Fruit fly (Drosophila melanogaster) whole organism, embryonic: ENCODE results near the gene abo.

ENCODE experiments used
- ATbp ChIP-seq: fragments of 200-800 bp; sonication (Bioruptor generic); optimal IDR thresholded peaks from 2 replicates; lab custom pipeline; 2017; ENCODE audit warnings: missing biosample characterization, mild to moderate bottlenecking, missing genetic modification characterization, missing genetic modification reagents
- Antp ChIP-seq: fragments of 200-800 bp; sonication (Bioruptor generic); optimal IDR thresholded peaks from 3 replicates; lab custom pipeline; 2016; ENCODE audit warnings: missing biosample characterization, missing genetic modification characterization
- CG10274 ChIP-seq: fragments of 200-800 bp; sonication (Bioruptor generic); optimal IDR thresholded peaks from 3 replicates; lab custom pipeline; 2017; ENCODE audit warnings: missing biosample characterization, mild to moderate bottlenecking, missing genetic modification characterization
- CG11504 ChIP-seq: fragments of 200-800 bp; sonication (Bioruptor generic); optimal IDR thresholded peaks from 3 replicates; lab custom pipeline; 2019; ENCODE audit warnings: missing biosample characterization, mild to moderate bottlenecking, missing genetic modification characterization, moderate library complexity
- CG11560 ChIP-seq: fragments of 200-800 bp; sonication (Bioruptor generic); IDR thresholded peaks from 3 replicates; pipeline ENCODE4 v1.3.6; 2022; ENCODE audit warnings: missing biosample characterization, missing genetic modification characterization
- CG12769 ChIP-seq: fragments of 200-800 bp; sonication (Bioruptor generic); optimal IDR thresholded peaks from 2 replicates; lab custom pipeline; 2019; ENCODE audit warnings: missing biosample characterization, mild to moderate bottlenecking, missing genetic modification characterization, moderate library complexity
- CG13123 ChIP-seq: fragments of 200-800 bp; sonication (Bioruptor generic); optimal IDR thresholded peaks from 2 replicates; lab custom pipeline; 2016; ENCODE audit warnings: missing biosample characterization, missing genetic modification characterization
- CG13424 ChIP-seq: fragments of 200-800 bp; sonication (Bioruptor generic); optimal IDR thresholded peaks from 2 replicates; lab custom pipeline; 2019; ENCODE audit warnings: missing biosample characterization, mild to moderate bottlenecking, missing genetic modification characterization, moderate library complexity
- CG15479 ChIP-seq: fragments of 200-800 bp; sonication (Bioruptor generic); optimal IDR thresholded peaks from 3 replicates; lab custom pipeline; 2019; ENCODE audit warnings: missing biosample characterization, mild to moderate bottlenecking, missing genetic modification characterization, moderate library complexity
- CG15601 ChIP-seq: fragments of 200-800 bp; sonication (Bioruptor generic); optimal IDR thresholded peaks from 3 replicates; lab custom pipeline; 2019; ENCODE audit warnings: missing biosample characterization, mild to moderate bottlenecking, missing genetic modification characterization, moderate library complexity
- CG17186 ChIP-seq: fragments of 200-800 bp; sonication (Bioruptor generic); optimal IDR thresholded peaks from 3 replicates; lab custom pipeline; 2017; ENCODE audit warnings: missing biosample characterization, missing genetic modification reagents, missing genetic modification characterization
- CG17612 ChIP-seq: fragments of 200-800 bp; sonication (Bioruptor generic); IDR thresholded peaks from 2 replicates; pipeline ENCODE4 v1.3.6; 2022; ENCODE audit warnings: missing biosample characterization, missing genetic modification characterization
- CG2678 ChIP-seq: fragments of 200-800 bp; sonication (Bioruptor generic); optimal IDR thresholded peaks from 3 replicates; lab custom pipeline; 2019; ENCODE audit warnings: missing biosample characterization, mild to moderate bottlenecking, missing genetic modification characterization, moderate library complexity
- CG2712 ChIP-seq: fragments of 200-800 bp; optimal IDR thresholded peaks from 3 replicates; lab custom pipeline; 2019; ENCODE audit warnings: missing biosample characterization, mild to moderate bottlenecking, missing genetic modification characterization, moderate library complexity
- CG30020 ChIP-seq: fragments of 200-800 bp; optimal IDR thresholded peaks from 2 replicates; lab custom pipeline; 2019; ENCODE audit warnings: missing biosample characterization, mild to moderate bottlenecking, missing genetic modification characterization, moderate library complexity
- CG31365 ChIP-seq: fragments of 200-800 bp; sonication (Bioruptor generic); optimal IDR thresholded peaks from 2 replicates; lab custom pipeline; 2018; ENCODE audit warnings: missing biosample characterization, mild to moderate bottlenecking, missing genetic modification characterization
- CG33557 ChIP-seq: fragments of 200-800 bp; sonication (Bioruptor generic); optimal IDR thresholded peaks from 2 replicates; lab custom pipeline; 2019; ENCODE audit warnings: missing biosample characterization, mild to moderate bottlenecking, missing genetic modification characterization, moderate library complexity
- CG8089 ChIP-seq: fragments of 200-800 bp; sonication (Bioruptor generic); optimal IDR thresholded peaks from 3 replicates; lab custom pipeline; 2016; ENCODE audit warnings: missing biosample characterization, missing genetic modification characterization
- CG8478 ChIP-seq: fragments of >200 bp; optimal IDR thresholded peaks from 2 replicates; lab custom pipeline; 2018
- Deaf1 ChIP-seq: fragments of 200-800 bp; optimal IDR thresholded peaks from 3 replicates; lab custom pipeline; 2019; ENCODE audit warnings: missing biosample characterization, mild to moderate bottlenecking, missing genetic modification characterization, moderate library complexity
- Dip3 ChIP-seq: fragments of 200-800 bp; sonication (Bioruptor generic); optimal IDR thresholded peaks from 3 replicates; lab custom pipeline; 2016; ENCODE audit warnings: missing biosample characterization, missing genetic modification characterization
- Dll ChIP-seq: fragments of 200-800 bp; sonication (Bioruptor generic); IDR thresholded peaks from 4 replicates; pipeline ENCODE4 v1.3.6; 2022; ENCODE audit warnings: missing biosample characterization, missing genetic modification characterization; ENCODE audit not compliant: partially characterized antibody
- Dref ChIP-seq: fragments of 200-800 bp; sonication (Bioruptor generic); IDR thresholded peaks from 2 replicates; pipeline ENCODE4 v1.3.6; 2022; ENCODE audit warnings: missing biosample characterization, missing genetic modification characterization
- Drgx ChIP-seq: fragments of 200-800 bp; sonication (Bioruptor generic); IDR thresholded peaks from 2 replicates; pipeline ENCODE4 v1.3.6; 2022; ENCODE audit warnings: missing biosample characterization, missing genetic modification characterization
- E2f2 ChIP-seq: fragments of 200-800 bp; sonication (Bioruptor generic); IDR thresholded peaks from 2 replicates; pipeline ENCODE4 v1.3.6; 2022; ENCODE audit warnings: missing biosample characterization, missing genetic modification characterization
- ERR ChIP-seq: fragments of 200-800 bp; sonication (Bioruptor generic); optimal IDR thresholded peaks from 2 replicates; lab custom pipeline; 2016; ENCODE audit warnings: missing biosample characterization, missing genetic modification characterization
- Elba2 ChIP-seq: fragments of 200-800 bp; sonication (Bioruptor generic); optimal IDR thresholded peaks from 3 replicates; lab custom pipeline; 2016; ENCODE audit warnings: missing biosample characterization, missing genetic modification characterization
- Hr39 ChIP-seq: fragments of >200 bp; optimal IDR thresholded peaks from 2 replicates; lab custom pipeline; 2017
- Nf-YB ChIP-seq: fragments of 200-800 bp; sonication (Bioruptor generic); optimal IDR thresholded peaks from 3 replicates; lab custom pipeline; 2019; ENCODE audit warnings: missing biosample characterization, mild to moderate bottlenecking, missing genetic modification characterization, moderate library complexity
- PHDP ChIP-seq: fragments of 200-800 bp; sonication (Bioruptor generic); optimal IDR thresholded peaks from 3 replicates; lab custom pipeline; 2018; ENCODE audit warnings: missing biosample characterization, mild to moderate bottlenecking, missing genetic modification characterization, moderate library complexity
- Spps ChIP-seq: fragments of 200-800 bp; sonication (Bioruptor generic); optimal IDR thresholded peaks from 2 replicates; lab custom pipeline; 2018; ENCODE audit warnings: missing biosample characterization, mild to moderate bottlenecking, missing genetic modification characterization
- Ssrp ChIP-seq: fragments of 200-800 bp; sonication (Bioruptor generic); optimal IDR thresholded peaks from 2 replicates; lab custom pipeline; 2018; ENCODE audit warnings: missing biosample characterization, mild to moderate bottlenecking, missing genetic modification characterization, moderate library complexity
- dimm ChIP-seq: fragments of 200-800 bp; sonication (Bioruptor generic); IDR thresholded peaks from 2 replicates; pipeline ENCODE4 v1.3.6; 2022; ENCODE audit warnings: missing biosample characterization, missing genetic modification characterization
- fru ChIP-seq: fragments of >200 bp; optimal IDR thresholded peaks from 2 replicates; lab custom pipeline; 2017
- grau ChIP-seq: fragments of 200-800 bp; optimal IDR thresholded peaks from 3 replicates; lab custom pipeline; 2019; ENCODE audit warnings: missing biosample characterization, mild to moderate bottlenecking, missing genetic modification characterization, moderate library complexity
- grn ChIP-seq: fragments of 200-800 bp; sonication (Bioruptor generic); optimal IDR thresholded peaks from 3 replicates; lab custom pipeline; 2017; ENCODE audit warnings: missing biosample characterization, missing genetic modification characterization
- gro ChIP-seq: fragments of 200-800 bp; sonication (Bioruptor generic); optimal IDR thresholded peaks from 2 replicates; lab custom pipeline; 2016; ENCODE audit warnings: missing biosample characterization, missing genetic modification characterization
- hbn ChIP-seq: fragments of 200-800 bp; sonication (Bioruptor generic); IDR thresholded peaks from 2 replicates; pipeline ENCODE4 v1.3.6; 2022; ENCODE audit warnings: missing biosample characterization, missing genetic modification characterization; ENCODE audit not compliant: partially characterized antibody
- hth ChIP-seq: fragments of >200 bp; optimal IDR thresholded peaks from 2 replicates; lab custom pipeline; 2017; ENCODE audit warnings: inconsistent platforms
- jigr1 ChIP-seq: fragments of 200-800 bp; sonication (Bioruptor generic); IDR thresholded peaks from 3 replicates; pipeline ENCODE4 v1.3.6; 2022; ENCODE audit warnings: missing biosample characterization, missing genetic modification characterization
- kay ChIP-seq: fragments of 200-800 bp; sonication (Bioruptor generic); optimal IDR thresholded peaks from 2 replicates; lab custom pipeline; 2016; ENCODE audit warnings: missing biosample characterization, missing genetic modification characterization
- nau ChIP-seq: fragments of 200-800 bp; sonication (Bioruptor generic); optimal IDR thresholded peaks from 3 replicates; lab custom pipeline; 2017; ENCODE audit warnings: missing biosample characterization, mild to moderate bottlenecking, missing genetic modification characterization, missing genetic modification reagents
- pb ChIP-seq: fragments of 200-800 bp; sonication (Bioruptor generic); optimal IDR thresholded peaks from 3 replicates; lab custom pipeline; 2016; ENCODE audit warnings: missing biosample characterization, missing genetic modification characterization
- pnt ChIP-seq: fragments of 200-800 bp; sonication (Bioruptor generic); optimal IDR thresholded peaks from 3 replicates; lab custom pipeline; 2016; ENCODE audit warnings: missing biosample characterization, missing genetic modification characterization
- prd ChIP-seq, 3 experiments: fragments of >200 bp in 2 of 3; fragments of 200-800 bp in 1 of 3; sonication (Bioruptor generic) in 1 of 3; optimal IDR thresholded peaks in 2 of 3; IDR thresholded peaks in 1 of 3; 2 replicates in 2 of 3; 3 replicates in 1 of 3; pipeline versions ENCODE4 v1.3.6 to Lab custom; 2017 to 2022; ENCODE audit warnings: missing biosample characterization in 1 of 3, missing genetic modification characterization in 1 of 3
- pros ChIP-seq: fragments of 200-800 bp; sonication (Bioruptor generic); optimal IDR thresholded peaks from 3 replicates; lab custom pipeline; 2019; ENCODE audit warnings: missing biosample characterization, mild to moderate bottlenecking, missing genetic modification characterization, moderate library complexity
- ro ChIP-seq: fragments of 200-800 bp; sonication (Bioruptor generic); IDR thresholded peaks from 2 replicates; pipeline ENCODE4 v1.3.6; 2022; ENCODE audit warnings: missing biosample characterization, missing genetic modification characterization
- scrt ChIP-seq: fragments of 200-800 bp; sonication (Bioruptor generic); optimal IDR thresholded peaks from 2 replicates; lab custom pipeline; 2018; ENCODE audit warnings: missing biosample characterization, mild to moderate bottlenecking, missing genetic modification characterization, moderate library complexity
- vfl ChIP-seq: fragments of 200-800 bp; sonication (Bioruptor generic); optimal IDR thresholded peaks from 2 replicates; lab custom pipeline; 2016; ENCODE audit warnings: missing biosample characterization, missing genetic modification characterization
- vnd ChIP-seq: fragments of 200-800 bp; sonication (Bioruptor generic); IDR thresholded peaks from 3 replicates; pipeline ENCODE4 v1.3.6; 2022; ENCODE audit warnings: missing biosample characterization, missing genetic modification characterization; ENCODE audit not compliant: partially characterized antibody
- yki ChIP-seq: fragments of >200 bp; optimal IDR thresholded peaks from 3 replicates; lab custom pipeline; 2018

The abo gene

DNA sequence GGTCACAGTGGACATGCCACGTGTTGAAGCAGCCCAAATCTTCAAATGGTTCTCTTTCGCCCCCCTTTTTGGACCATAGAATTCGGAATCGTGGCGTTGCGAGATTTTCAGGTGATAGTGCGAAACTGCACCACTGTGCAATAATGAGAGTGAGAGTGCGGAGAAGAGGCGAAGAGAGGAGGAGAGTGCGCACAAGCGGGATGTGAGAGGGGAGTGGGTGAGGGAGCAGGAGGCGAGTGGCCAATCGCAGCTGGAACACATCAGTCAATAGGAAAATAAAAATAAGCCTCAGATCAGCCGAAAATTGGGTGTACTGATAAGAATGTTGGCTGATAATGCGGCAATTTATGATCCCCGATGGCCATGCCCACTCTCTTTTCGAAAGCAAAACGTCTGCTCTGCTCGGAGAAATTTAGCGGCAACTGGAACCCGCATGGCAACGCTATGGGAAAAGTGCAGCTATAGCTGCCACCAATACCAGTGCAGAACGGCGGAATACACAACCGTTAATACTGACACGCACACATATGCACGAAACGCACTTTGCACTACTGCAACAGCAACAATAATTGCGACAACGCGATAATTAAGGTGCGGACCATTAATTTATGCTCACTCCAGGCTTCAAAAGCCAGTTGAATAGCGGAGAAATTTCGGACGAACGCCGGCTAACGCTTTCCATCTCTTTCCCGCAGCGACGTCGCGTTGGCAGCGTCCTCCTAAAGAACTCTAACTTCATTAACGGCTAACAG is 7.7 kb downstream of the abo start (continued):
- TF ChIP-seq Nf-YB (GFP tag; lab: Kevin White, UChicago) (peak; percentile 89), hth (lab: Kevin White, UChicago) (no peak), CG8089 (GFP tag; lab: Kevin White, UChicago) (no peak), Dip3 (GFP tag; lab: Kevin White, UChicago) (no peak), ro (GFP tag; lab: Robert Waterston, UW) (no peak), CG11504 (tag; lab: Kevin White, UChicago) (no peak), CG33557 (GFP tag; lab: Kevin White, UChicago) (no peak), ATbp (GFP tag; lab: Kevin White, UChicago) (no peak), CG11560 (tag; lab: Robert Waterston, UW) (no peak), ERR (GFP tag; lab: Kevin White, UChicago) (peak; percentile 13), CG10274 (GFP tag; lab: Kevin White, UChicago) (no peak), yki (no peak), Dll (GFP tag; lab: Robert Waterston, UW) (peak; percentile 34; the same call in 1 of the 4 replicates), Drgx (GFP tag; lab: Robert Waterston, UW) (no peak; the same call in 1 of the 2 replicates), fru (lab: Kevin White, UChicago) (no peak), CG17186 (GFP tag; lab: Kevin White, UChicago) (peak; percentile 29), Antp (peak; percentile 11), gro (no peak), dimm (GFP tag; lab: Robert Waterston, UW) (no peak), CG30020 (tag; lab: Kevin White, UChicago) (no peak), hbn (0 out of 2 replicates have a peak, but pooled peaks have one; percentile 10), CG17612 (GFP tag; lab: Robert Waterston, UW) (no peak), kay (GFP tag; lab: Kevin White, UChicago) (no peak), CG15601 (tag; lab: Kevin White, UChicago) (no peak), Deaf1 (tag; lab: Kevin White, UChicago) (no peak), nau (peak; percentile 40), CG13123 (GFP tag; lab: Kevin White, UChicago) (no peak), E2f2 (no peak), pb (GFP tag; lab: Kevin White, UChicago) (peak; percentile 27), vfl (GFP tag; lab: Kevin White, UChicago) (no peak), Elba2 (GFP tag; lab: Kevin White, UChicago) (peak; percentile 78), CG2678 (tag; lab: Kevin White, UChicago) (no peak), Hr39 (lab: Kevin White, UChicago) (no peak), grau (tag; lab: Kevin White, UChicago) (peak; percentile 2), CG31365 (tag; lab: Kevin White, UChicago) (no peak), jigr1 (GFP tag; lab: Robert Waterston, UW) (no peak), vnd (GFP tag; lab: Robert Waterston, UW) (no peak), prd (optimal IDR thresholded peaks at IDR 0.05; lab: Kevin White, UChicago) (no peak), prd (GFP tag; IDR thresholded peaks at IDR 0.05; lab: Robert Waterston, UW) (no peak; the same call in 2 of the 3 replicates), Spps (no peak), PHDP (tag; lab: Kevin White, UChicago) (no peak), scrt (GFP tag; lab: Kevin White, UChicago) (peak; percentile 16), CG15479 (peak; percentile 52), CG13424 (peak; percentile 1), CG12769 (peak; percentile 8), pnt (no peak), grn (GFP tag; lab: Kevin White, UChicago) (no peak), pros (no peak), CG2712 (tag; lab: Kevin White, UChicago) (peak; percentile 25), Dref (no peak), CG8478 (lab: Kevin White, UChicago) (no peak), Ssrp (tag; lab: Kevin White, UChicago) (no peak)
